Worm (Caenorhabditis elegans) whole organism, mixed stage, embryonic: ENCODE results near the gene Y37H2A.18.
A peak's percentile ranks its signal among the peaks of the same experiment; 100 is the strongest.

ENCODE experiments used
- M03D4.4 ChIP-seq: sonication (generic microtip); optimal IDR thresholded peaks from 2 replicates; lab custom pipeline; 2017; ENCODE audit warnings: mild to moderate bottlenecking, missing genetic modification characterization, missing compliant biosample characterization
- bed-3 ChIP-seq: fragments of 200-800 bp; sonication (Bioruptor generic); optimal IDR thresholded peaks from 3 replicates; lab custom pipeline; 2018; ENCODE audit warnings: mild to moderate bottlenecking, missing genetic modification characterization, moderate library complexity, missing compliant biosample characterization
- blmp-1 ChIP-seq: fragments of 150-350 bp; optimal IDR thresholded peaks from 2 replicates; lab custom pipeline; 2014; ENCODE audit warnings: missing biosample characterization, missing genetic modification characterization
- ceh-39 ChIP-seq: fragments of 150-350 bp; optimal IDR thresholded peaks from 2 replicates; lab custom pipeline; 2014; ENCODE audit warnings: missing biosample characterization, missing genetic modification characterization
- ceh-43 ChIP-seq: fragments of 200-800 bp; sonication (Bioruptor generic); optimal IDR thresholded peaks from 2 replicates; lab custom pipeline; 2018; ENCODE audit warnings: mild to moderate bottlenecking, missing genetic modification characterization, moderate library complexity, missing compliant biosample characterization
- ces-1 ChIP-seq: fragments of 150-350 bp; optimal IDR thresholded peaks from 2 replicates; lab custom pipeline; 2014; ENCODE audit warnings: missing biosample characterization, missing genetic modification reagents, missing genetic modification characterization
- cnd-1 ChIP-seq: fragments of 200-800 bp; sonication (Bioruptor generic); optimal IDR thresholded peaks from 2 replicates; lab custom pipeline; 2018; ENCODE audit warnings: mild to moderate bottlenecking, missing genetic modification characterization, missing compliant biosample characterization
- drap-1 ChIP-seq: fragments of 200-800 bp; sonication (Bioruptor generic); optimal IDR thresholded peaks from 3 replicates; lab custom pipeline; 2018; ENCODE audit warnings: mild to moderate bottlenecking, missing genetic modification characterization, missing compliant biosample characterization
- elt-1 ChIP-seq: sonication (generic microtip); optimal IDR thresholded peaks from 2 replicates; lab custom pipeline; 2017; ENCODE audit warnings: missing genetic modification characterization, mild to moderate bottlenecking, missing compliant biosample characterization, antibody characterized with exemption, moderate library complexity, borderline replicate concordance; ENCODE audit not compliant: insufficient read depth
- flh-1 ChIP-seq: fragments of 200-800 bp; sonication (Bioruptor generic); optimal IDR thresholded peaks from 2 replicates; lab custom pipeline; 2018; ENCODE audit warnings: mild to moderate bottlenecking, missing genetic modification characterization, moderate library complexity, missing compliant biosample characterization
- ham-2 ChIP-seq: fragments of 200-800 bp; sonication (Bioruptor generic); optimal IDR thresholded peaks from 2 replicates; lab custom pipeline; 2018; ENCODE audit warnings: mild to moderate bottlenecking, missing genetic modification characterization, missing compliant biosample characterization
- hlh-1 ChIP-seq: fragments of 150-350 bp; optimal IDR thresholded peaks from 2 replicates; lab custom pipeline; 2014; ENCODE audit warnings: missing biosample characterization, missing genetic modification reagents, missing genetic modification characterization
- lin-13 ChIP-seq: fragments of 150-350 bp; optimal IDR thresholded peaks from 2 replicates; lab custom pipeline; 2014; ENCODE audit warnings: missing biosample characterization, missing genetic modification characterization
- lin-32 ChIP-seq: fragments of 200-800 bp; sonication (Bioruptor generic); optimal IDR thresholded peaks from 2 replicates; lab custom pipeline; 2018; ENCODE audit warnings: mild to moderate bottlenecking, missing genetic modification characterization, missing compliant biosample characterization
- lsy-2 ChIP-seq: fragments of 150-350 bp; optimal IDR thresholded peaks from 2 replicates; lab custom pipeline; 2014; ENCODE audit warnings: missing biosample characterization, missing genetic modification characterization
- mab-5 ChIP-seq: fragments of 150-350 bp; optimal IDR thresholded peaks from 2 replicates; lab custom pipeline; 2014; ENCODE audit warnings: missing biosample characterization, missing genetic modification characterization
- mep-1 ChIP-seq: fragments of 150-350 bp; optimal IDR thresholded peaks from 2 replicates; lab custom pipeline; 2017; ENCODE audit warnings: missing biosample characterization, missing genetic modification reagents, missing genetic modification characterization, inconsistent platforms
- nhr-12 ChIP-seq: fragments of 150-350 bp; optimal IDR thresholded peaks from 2 replicates; lab custom pipeline; 2014; ENCODE audit warnings: missing biosample characterization, missing genetic modification characterization
- nhr-2 ChIP-seq: fragments of 150-350 bp; optimal IDR thresholded peaks from 2 replicates; lab custom pipeline; 2014; ENCODE audit warnings: missing biosample characterization, missing genetic modification characterization
- nhr-237 ChIP-seq: fragments of 150-350 bp; optimal IDR thresholded peaks from 2 replicates; lab custom pipeline; 2014; ENCODE audit warnings: missing biosample characterization, missing genetic modification characterization
- nhr-28 ChIP-seq: fragments of 150-350 bp; optimal IDR thresholded peaks from 2 replicates; lab custom pipeline; 2014; ENCODE audit warnings: missing biosample characterization, missing genetic modification characterization
- nhr-76 ChIP-seq: sonication (generic microtip); optimal IDR thresholded peaks from 2 replicates; lab custom pipeline; 2017; ENCODE audit warnings: missing biosample characterization, missing genetic modification characterization
- pha-4 ChIP-seq: fragments of 150-350 bp; optimal IDR thresholded peaks from 2 replicates; lab custom pipeline; 2018; ENCODE audit warnings: missing biosample characterization, missing genetic modification reagents, missing genetic modification characterization
- snpc-4 ChIP-seq: fragments of 150-350 bp; optimal IDR thresholded peaks from 2 replicates; lab custom pipeline; 2014; ENCODE audit warnings: missing biosample characterization, missing genetic modification characterization
- sptf-1 ChIP-seq: sonication (generic microtip); optimal IDR thresholded peaks from 2 replicates; lab custom pipeline; 2017; ENCODE audit warnings: mild to moderate bottlenecking, missing genetic modification characterization, moderate library complexity, missing compliant biosample characterization
- unc-120 ChIP-seq: sonication (generic microtip); optimal IDR thresholded peaks from 2 replicates; lab custom pipeline; 2017; ENCODE audit warnings: missing genetic modification characterization, missing compliant biosample characterization; ENCODE audit not compliant: poor library complexity, severe bottlenecking
- unc-62 ChIP-seq: fragments of 150-350 bp; optimal IDR thresholded peaks from 2 replicates; lab custom pipeline; 2014; ENCODE audit warnings: missing biosample characterization, missing genetic modification reagents, missing genetic modification characterization
- zip-8 ChIP-seq: fragments of 150-350 bp; optimal IDR thresholded peaks from 2 replicates; lab custom pipeline; 2014; ENCODE audit warnings: missing biosample characterization, missing genetic modification characterization
- ztf-11 ChIP-seq: fragments of 150-350 bp; optimal IDR thresholded peaks from 2 replicates; lab custom pipeline; 2014; ENCODE audit warnings: missing biosample characterization, missing genetic modification characterization

Gene Y37H2A.18

ce11 chrV:18109449-18109848 lies 23.6 kb downstream of the Y37H2A.18 start:
- TF ChIP-seq ces-1 (GFP tag; lab: Kevin White, UChicago), result peak; percentile 25
- TF ChIP-seq nhr-12, result no peak
- TF ChIP-seq nhr-28 (tag; lab: Kevin White, UChicago), result no peak
- TF ChIP-seq, all 35 proteins: peak for 1

- no peak for TF ChIP-seq nhr-12
- TF ChIP-seq ceh-39, result no peak
- TF ChIP-seq flh-1 (GFP tag; lab: Kevin White, UChicago), result no peak
- no peak for TF ChIP-seq unc-120
- no peak for TF ChIP-seq unc-62 (GFP tag; lab: Kevin White, UChicago)
- no peak for TF ChIP-seq snpc-4 (tag; lab: Kevin White, UChicago)
Measured at ce11 chrV:18107969-18108368, 25.1 kb downstream of the Y37H2A.18 start, which contains the start of gene Y37H2A.1. Y37H2A.1 (plus strand) TSS chrV:18108269.

DNA sequence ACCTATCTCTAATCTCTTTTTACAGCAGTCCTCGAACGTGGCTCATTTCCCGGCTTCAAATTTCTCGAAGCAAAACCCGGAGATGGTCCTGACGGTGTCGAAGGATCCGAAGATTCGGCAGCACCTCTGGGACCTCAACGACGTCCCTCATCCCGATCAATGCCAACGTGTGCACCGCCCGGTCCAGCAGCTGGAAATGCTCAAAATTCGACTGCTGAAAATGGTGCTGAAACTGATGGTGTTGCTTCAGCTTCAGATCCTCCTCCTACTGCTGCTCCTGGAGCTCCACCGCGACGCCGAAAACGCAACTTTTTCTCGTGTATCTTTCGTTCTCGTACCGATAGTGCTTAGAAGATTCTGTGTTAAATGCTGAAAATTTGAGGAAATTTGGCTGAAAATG lies 27.0 kb downstream of the Y37H2A.18 start:
- no peak for TF ChIP-seq ceh-39
- TF ChIP-seq pha-4 (tag; lab: Kevin White, UChicago), result no peak
- no peak for TF ChIP-seq nhr-28 (tag; lab: Kevin White, UChicago)
- no peak for TF ChIP-seq M03D4.4 (tag; lab: Kevin White, UChicago)
- TF ChIP-seq cnd-1 (tag; lab: Kevin White, UChicago), result no peak
- TF ChIP-seq ztf-11, result no peak
- no peak for TF ChIP-seq drap-1
- TF ChIP-seq mab-5 (tag; lab: Kevin White, UChicago), result no peak
- TF ChIP-seq sptf-1 (tag; lab: Kevin White, UChicago), result no peak
- no peak for TF ChIP-seq snpc-4 (tag; lab: Kevin White, UChicago)
- TF ChIP-seq ces-1 (GFP tag; lab: Kevin White, UChicago), result no peak
- TF ChIP-seq ceh-43 (GFP tag; lab: Kevin White, UChicago), result no peak
- no peak for TF ChIP-seq zip-8 (tag; lab: Kevin White, UChicago)
- TF ChIP-seq lin-32, result no peak
- no peak for TF ChIP-seq unc-120
- TF ChIP-seq ham-2 (GFP tag; lab: Kevin White, UChicago), result no peak
- TF ChIP-seq bed-3 (GFP tag; lab: Kevin White, UChicago), result no peak
- TF ChIP-seq lin-13 (tag; lab: Kevin White, UChicago), result no peak
- TF ChIP-seq, all 35 proteins: peak for 0

DNA sequence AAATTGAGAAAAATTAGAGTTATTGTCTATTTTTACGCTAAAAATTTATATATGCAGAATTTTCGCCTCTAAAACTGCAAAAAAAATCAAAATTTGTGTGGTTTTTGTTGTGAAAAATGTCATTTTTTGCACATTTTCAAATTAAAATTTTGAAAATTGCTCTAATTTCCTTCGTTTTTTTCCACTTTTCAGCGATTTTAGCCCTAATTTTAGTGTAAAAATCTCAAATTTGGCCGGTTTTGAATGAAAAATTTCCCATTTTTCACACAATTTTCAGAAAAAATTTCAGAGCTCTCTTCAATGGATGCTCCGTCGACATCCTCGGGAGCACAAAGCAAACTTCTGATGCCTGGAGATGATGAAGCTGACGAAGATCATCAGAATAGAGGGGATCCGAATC lies 34.7 kb downstream of the Y37H2A.18 start, which contains the start of gene par-4:
par-4 (plus strand) TSS at position 301 of the 400 bp plus-strand sequence.
- TF ChIP-seq snpc-4 (tag; lab: Kevin White, UChicago) (no peak), nhr-76 (no peak), hlh-1 (no peak), unc-120 (no peak), lin-13 (tag; lab: Kevin White, UChicago) (no peak), unc-62 (GFP tag; lab: Kevin White, UChicago) (no peak), pha-4 (tag; lab: Kevin White, UChicago) (no peak), flh-1 (GFP tag; lab: Kevin White, UChicago) (no peak), mep-1 (tag; lab: Kevin White, UChicago) (no peak), lsy-2 (tag; lab: Kevin White, UChicago) (no peak), lin-32 (no peak), ztf-11 (no peak)

ce11 chrV:18093941-18094340 lies 39.1 kb downstream of the Y37H2A.18 start:
- TF ChIP-seq zip-8 (tag; lab: Kevin White, UChicago) (peak; percentile 96), nhr-28 (tag; lab: Kevin White, UChicago) (no peak), cnd-1 (tag; lab: Kevin White, UChicago) (no peak)

- no peak for TF ChIP-seq ham-2 (GFP tag; lab: Kevin White, UChicago)
- no peak for TF ChIP-seq nhr-237
- TF ChIP-seq sptf-1 (tag; lab: Kevin White, UChicago), result no peak
- TF ChIP-seq elt-1 (tag; lab: Kevin White, UChicago), result no peak
- no peak for TF ChIP-seq M03D4.4 (tag; lab: Kevin White, UChicago)
- TF ChIP-seq ceh-43 (GFP tag; lab: Kevin White, UChicago), result no peak
- TF ChIP-seq zip-8 (tag; lab: Kevin White, UChicago), result peak; percentile 61
Measured at ce11 chrV:18091216-18091615, 41.9 kb downstream of the Y37H2A.18 start.

ce11 chrV:18086783-18087182 lies 46.3 kb downstream of the Y37H2A.18 start, which contains the start of gene slr-2:
slr-2 (plus strand) TSS chrV:18087123.
- TF ChIP-seq blmp-1 (tag; lab: Kevin White, UChicago) (no peak), nhr-2 (tag; lab: Kevin White, UChicago) (peak; percentile 18), hlh-1 (peak; percentile 5), mep-1 (tag; lab: Kevin White, UChicago) (peak; percentile 19), lin-13 (tag; lab: Kevin White, UChicago) (peak; percentile 23), lsy-2 (tag; lab: Kevin White, UChicago) (peak; percentile 36), unc-62 (GFP tag; lab: Kevin White, UChicago) (no peak), nhr-237 (peak; percentile 25)
